Fruit fly (Drosophila melanogaster) whole organism, embryonic: ENCODE data around the gene RpL23A.

ENCODE experiments used
- B-H2 ChIP-seq: fragments of 200-800 bp; sonication (Bioruptor generic); optimal IDR thresholded peaks from 2 replicates; lab custom pipeline; 2018; ENCODE audit warnings: missing biosample characterization, mild to moderate bottlenecking, missing genetic modification characterization
- CG10959 ChIP-seq: fragments of 200-800 bp; sonication (Bioruptor generic); IDR thresholded peaks from 2 replicates; pipeline ENCODE4 v1.3.6; 2022; ENCODE audit warnings: missing biosample characterization, missing genetic modification characterization
- CG10979 ChIP-seq: fragments of 200-800 bp; sonication (Bioruptor generic); optimal IDR thresholded peaks from 2 replicates; lab custom pipeline; 2018; ENCODE audit warnings: missing biosample characterization, mild to moderate bottlenecking, missing genetic modification characterization, moderate library complexity
- CG11695 ChIP-seq: fragments of 200-800 bp; sonication (Bioruptor generic); IDR thresholded peaks from 3 replicates; pipeline ENCODE4 v1.3.6; 2022; ENCODE audit warnings: missing biosample characterization, missing genetic modification characterization
- CG12391 ChIP-seq: fragments of 200-800 bp; sonication (Bioruptor generic); optimal IDR thresholded peaks from 3 replicates; lab custom pipeline; 2018; ENCODE audit warnings: missing biosample characterization, mild to moderate bottlenecking, missing genetic modification characterization, moderate library complexity
- CG13424 ChIP-seq: fragments of 200-800 bp; sonication (Bioruptor generic); optimal IDR thresholded peaks from 2 replicates; lab custom pipeline; 2019; ENCODE audit warnings: missing biosample characterization, mild to moderate bottlenecking, missing genetic modification characterization, moderate library complexity
- CG13624 ChIP-seq: fragments of 200-800 bp; sonication (Bioruptor generic); optimal IDR thresholded peaks from 2 replicates; lab custom pipeline; 2016; ENCODE audit warnings: missing biosample characterization, missing genetic modification characterization
- CG14965 ChIP-seq: fragments of 200-800 bp; sonication (Bioruptor generic); optimal IDR thresholded peaks from 2 replicates; lab custom pipeline; 2016; ENCODE audit warnings: missing biosample characterization, missing genetic modification characterization, borderline replicate concordance
- CG15601 ChIP-seq: fragments of 200-800 bp; sonication (Bioruptor generic); optimal IDR thresholded peaks from 3 replicates; lab custom pipeline; 2019; ENCODE audit warnings: missing biosample characterization, mild to moderate bottlenecking, missing genetic modification characterization, moderate library complexity
- CG17612 ChIP-seq: fragments of 200-800 bp; sonication (Bioruptor generic); IDR thresholded peaks from 2 replicates; pipeline ENCODE4 v1.3.6; 2022; ENCODE audit warnings: missing biosample characterization, missing genetic modification characterization
- CG17912 ChIP-seq: fragments of 200-800 bp; sonication (Bioruptor generic); optimal IDR thresholded peaks from 2 replicates; lab custom pipeline; 2018; ENCODE audit warnings: missing biosample characterization, mild to moderate bottlenecking, missing genetic modification characterization
- CG1832 ChIP-seq: fragments of 200-800 bp; sonication (Bioruptor generic); optimal IDR thresholded peaks from 2 replicates; lab custom pipeline; 2017; ENCODE audit warnings: missing biosample characterization, mild to moderate bottlenecking, missing genetic modification characterization, inconsistent platforms
- CG2202 ChIP-seq: fragments of 200-800 bp; sonication (Bioruptor generic); optimal IDR thresholded peaks from 2 replicates; lab custom pipeline; 2018; ENCODE audit warnings: missing biosample characterization, mild to moderate bottlenecking, missing genetic modification characterization
- CG2678 ChIP-seq: fragments of 200-800 bp; sonication (Bioruptor generic); optimal IDR thresholded peaks from 3 replicates; lab custom pipeline; 2019; ENCODE audit warnings: missing biosample characterization, mild to moderate bottlenecking, missing genetic modification characterization, moderate library complexity
- CG33557 ChIP-seq: fragments of 200-800 bp; sonication (Bioruptor generic); optimal IDR thresholded peaks from 2 replicates; lab custom pipeline; 2019; ENCODE audit warnings: missing biosample characterization, mild to moderate bottlenecking, missing genetic modification characterization, moderate library complexity
- CG42726 ChIP-seq: fragments of 200-800 bp; sonication (Bioruptor generic); IDR thresholded peaks from 2 replicates; pipeline ENCODE4 v1.3.6; 2022; ENCODE audit warnings: missing biosample characterization, missing genetic modification characterization; ENCODE audit not compliant: partially characterized antibody
- CG7928 ChIP-seq: fragments of 200-800 bp; sonication (Bioruptor generic); optimal IDR thresholded peaks from 2 replicates; lab custom pipeline; 2017; ENCODE audit warnings: missing biosample characterization, mild to moderate bottlenecking, missing genetic modification characterization
- CG7963 ChIP-seq: fragments of 200-800 bp; sonication (Bioruptor generic); IDR thresholded peaks from 3 replicates; pipeline ENCODE4 v1.3.6; 2022; ENCODE audit warnings: missing biosample characterization, missing genetic modification characterization; ENCODE audit not compliant: partially characterized antibody
- Dref ChIP-seq: fragments of 200-800 bp; sonication (Bioruptor generic); IDR thresholded peaks from 2 replicates; pipeline ENCODE4 v1.3.6; 2022; ENCODE audit warnings: missing biosample characterization, missing genetic modification characterization
- Drgx ChIP-seq: fragments of 200-800 bp; sonication (Bioruptor generic); IDR thresholded peaks from 2 replicates; pipeline ENCODE4 v1.3.6; 2022; ENCODE audit warnings: missing biosample characterization, missing genetic modification characterization
- Fer3 ChIP-seq: fragments of 200-800 bp; sonication (Bioruptor generic); optimal IDR thresholded peaks from 2 replicates; lab custom pipeline; 2018; ENCODE audit warnings: missing biosample characterization, mild to moderate bottlenecking, missing genetic modification characterization, moderate library complexity
- Mes4 ChIP-seq: fragments of 200-800 bp; sonication (Bioruptor generic); optimal IDR thresholded peaks from 2 replicates; lab custom pipeline; 2016; ENCODE audit warnings: missing biosample characterization, missing genetic modification characterization
- NK7.1 ChIP-seq: fragments of 200-800 bp; sonication (Bioruptor generic); optimal IDR thresholded peaks from 3 replicates; lab custom pipeline; 2016; ENCODE audit warnings: missing biosample characterization, missing genetic modification characterization
- Oli ChIP-seq: fragments of 200-800 bp; sonication (Bioruptor generic); optimal IDR thresholded peaks from 2 replicates; lab custom pipeline; 2018; ENCODE audit warnings: missing biosample characterization, mild to moderate bottlenecking, missing genetic modification characterization, moderate library complexity
- Pdp1 ChIP-seq, 2 experiments: fragments of 200-800 bp; sonication (Bioruptor generic); optimal IDR thresholded peaks; 3 replicates each; lab custom pipeline; 2016; ENCODE audit warnings: missing biosample characterization in 2 of 2, missing genetic modification characterization in 2 of 2, mild to moderate bottlenecking in 1 of 2, moderate library complexity in 1 of 2
- Sin3A ChIP-seq: fragments of >200 bp; optimal IDR thresholded peaks from 2 replicates; lab custom pipeline; 2018
- Sry-β ChIP-seq: fragments of 200-800 bp; sonication (Bioruptor generic); optimal IDR thresholded peaks from 2 replicates; lab custom pipeline; 2018; ENCODE audit warnings: missing biosample characterization, mild to moderate bottlenecking, missing genetic modification characterization, moderate library complexity
- Xbp1 ChIP-seq: fragments of 200-800 bp; sonication (Bioruptor generic); optimal IDR thresholded peaks from 3 replicates; lab custom pipeline; 2016; ENCODE audit warnings: missing biosample characterization, mild to moderate bottlenecking, missing genetic modification characterization
- Xrp1 ChIP-seq: fragments of 200-800 bp; sonication (Bioruptor generic); IDR thresholded peaks from 2 replicates; pipeline ENCODE4 v1.3.6; 2022; ENCODE audit warnings: missing biosample characterization, missing genetic modification characterization
- ase ChIP-seq: fragments of 200-800 bp; sonication (Bioruptor generic); IDR thresholded peaks from 3 replicates; pipeline ENCODE4 v1.3.6; 2022; ENCODE audit warnings: missing biosample characterization, missing genetic modification characterization
- br ChIP-seq: fragments of >200 bp; optimal IDR thresholded peaks from 2 replicates; lab custom pipeline; 2017
- caup ChIP-seq: fragments of 200-800 bp; sonication (Bioruptor generic); optimal IDR thresholded peaks from 3 replicates; lab custom pipeline; 2017; ENCODE audit warnings: missing biosample characterization, mild to moderate bottlenecking, missing genetic modification characterization, moderate library complexity; ENCODE audit not compliant: severe bottlenecking
- chinmo ChIP-seq: fragments of 200-800 bp; sonication (Bioruptor generic); IDR thresholded peaks from 4 replicates; pipeline ENCODE4 v1.3.6; 2022; ENCODE audit warnings: missing biosample characterization, missing genetic modification characterization; ENCODE audit not compliant: partially characterized antibody
- chm ChIP-seq: fragments of 200-800 bp; sonication (Bioruptor generic); IDR thresholded peaks from 2 replicates; pipeline ENCODE4 v1.3.6; 2022; ENCODE audit warnings: missing biosample characterization, missing genetic modification characterization
- crp ChIP-seq, 2 experiments: fragments of 200-800 bp; sonication (Bioruptor generic); optimal IDR thresholded peaks; 2 replicates in 1 of 2; 3 replicates in 1 of 2; lab custom pipeline; 2017; ENCODE audit warnings: missing biosample characterization in 2 of 2, missing genetic modification characterization in 2 of 2, mild to moderate bottlenecking in 1 of 2, moderate library complexity in 1 of 2
- dati ChIP-seq: fragments of 200-800 bp; sonication (Bioruptor generic); IDR thresholded peaks from 2 replicates; pipeline ENCODE4 v1.3.6; 2022; ENCODE audit warnings: missing biosample characterization, missing genetic modification characterization
- en ChIP-seq: fragments of 200-800 bp; sonication (Bioruptor generic); optimal IDR thresholded peaks from 2 replicates; lab custom pipeline; 2016; ENCODE audit warnings: missing biosample characterization, missing genetic modification characterization
- eyg ChIP-seq: fragments of 200-800 bp; sonication (Bioruptor generic); optimal IDR thresholded peaks from 3 replicates; lab custom pipeline; 2016; ENCODE audit warnings: missing biosample characterization, missing genetic modification characterization
- gcm2 ChIP-seq: fragments of 200-800 bp; sonication (Bioruptor generic); optimal IDR thresholded peaks from 2 replicates; lab custom pipeline; 2016; ENCODE audit warnings: missing biosample characterization, missing genetic modification characterization
- ind ChIP-seq: fragments of 200-800 bp; sonication (Bioruptor generic); optimal IDR thresholded peaks from 3 replicates; lab custom pipeline; 2016; ENCODE audit warnings: missing biosample characterization, missing genetic modification characterization
- lab ChIP-seq: fragments of 200-800 bp; sonication (Bioruptor generic); optimal IDR thresholded peaks from 3 replicates; lab custom pipeline; 2017; ENCODE audit warnings: missing biosample characterization, missing genetic modification characterization, mild to moderate bottlenecking, moderate library complexity, missing genetic modification reagents
- oc ChIP-seq: fragments of 200-800 bp; sonication (Bioruptor generic); optimal IDR thresholded peaks from 2 replicates; lab custom pipeline; 2018; ENCODE audit warnings: missing biosample characterization, mild to moderate bottlenecking, missing genetic modification characterization, moderate library complexity
- run ChIP-seq: fragments of 200-800 bp; sonication (Bioruptor generic); optimal IDR thresholded peaks from 3 replicates; lab custom pipeline; 2018; ENCODE audit warnings: missing biosample characterization, mild to moderate bottlenecking, missing genetic modification characterization
- sc ChIP-seq, 3 experiments: fragments of >200 bp in 2 of 3; fragments of 200-800 bp in 1 of 3; sonication (Bioruptor generic) in 1 of 3; optimal IDR thresholded peaks; 2 replicates in 2 of 3; 3 replicates in 1 of 3; lab custom pipeline; 2017; ENCODE audit warnings: mild to moderate bottlenecking in 1 of 3, missing biosample characterization in 1 of 3, missing genetic modification characterization in 1 of 3, missing genetic modification reagents in 1 of 3
- sima ChIP-seq: fragments of 200-800 bp; sonication (Bioruptor generic); optimal IDR thresholded peaks from 2 replicates; lab custom pipeline; 2016; ENCODE audit warnings: missing biosample characterization, missing genetic modification characterization
- slbo ChIP-seq: fragments of 200-800 bp; sonication (Bioruptor generic); IDR thresholded peaks from 2 replicates; pipeline ENCODE4 v1.3.6; 2022; ENCODE audit warnings: missing biosample characterization, missing genetic modification characterization
- slp2 ChIP-seq: fragments of 200-800 bp; sonication (Bioruptor generic); optimal IDR thresholded peaks from 2 replicates; lab custom pipeline; 2016; ENCODE audit warnings: missing biosample characterization, missing genetic modification characterization
- zen2 ChIP-seq: fragments of 200-800 bp; sonication (Bioruptor generic); IDR thresholded peaks from 3 replicates; pipeline ENCODE4 v1.3.6; 2022; ENCODE audit warnings: missing biosample characterization, missing genetic modification characterization; ENCODE audit not compliant: partially characterized antibody

Gene RpL23A

DNA sequence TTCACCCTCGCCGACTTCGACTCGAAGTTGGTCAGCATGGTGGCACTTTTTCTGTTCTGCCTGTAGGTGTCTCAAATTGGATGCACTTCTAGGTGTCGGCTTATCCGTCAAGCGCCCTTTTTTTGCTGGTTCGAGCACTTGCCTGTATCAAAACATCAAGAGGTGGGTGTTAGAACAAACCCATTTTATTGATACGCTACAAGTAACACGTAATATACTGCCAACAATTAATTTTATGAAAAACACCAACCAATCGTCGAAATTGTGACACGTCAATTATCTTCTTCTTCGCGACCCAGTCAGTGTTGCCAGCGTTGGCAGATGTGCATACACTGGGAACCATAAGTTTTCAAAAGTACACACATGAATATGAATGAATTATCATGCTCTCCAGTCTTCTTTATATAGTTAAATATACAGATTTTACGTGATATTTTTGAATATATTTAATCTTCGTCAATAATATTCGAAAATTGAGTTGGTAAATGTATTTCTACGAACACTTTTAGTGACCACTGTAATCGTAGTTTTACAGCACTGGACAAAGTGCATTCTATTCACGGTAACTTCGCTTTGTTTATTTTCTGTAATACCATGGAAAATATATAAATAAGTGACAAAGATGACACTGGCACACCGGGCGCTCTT, 23.4 kb downstream of the RpL23A start, which contains the start of the genes alphaCOP and CG13919 (continued):
- TF ChIP-seq CG14965 (peak; percentile 47), CG15601 (tag; lab: Kevin White, UChicago) (peak; percentile 95), Oli (tag; lab: Kevin White, UChicago) (peak; percentile 97), Dref (peak; percentile 40; the same call in 1 of the 2 replicates), crp (GFP tag; optimal IDR thresholded peaks at IDR 0.05; lab: Kevin White, UChicago) (peak in 1 of 2 experiments; percentile 77), Mes4 (GFP tag; lab: Kevin White, UChicago) (peak; percentile 89), Drgx (peak; percentile 96), CG42726 (GFP tag; lab: Robert Waterston, UW) (no peak), Sin3A (lab: Kevin White, UChicago) (peak; percentile 9), ind (GFP tag; lab: Kevin White, UChicago) (peak; percentile 95), run (tag; lab: Kevin White, UChicago) (peak; percentile 90), chinmo (GFP tag; lab: Robert Waterston, UW) (no peak), CG13424 (tag; lab: Kevin White, UChicago) (peak; percentile 97), CG1832 (no peak), ase (GFP tag; lab: Robert Waterston, UW) (peak; percentile 95), sc (optimal IDR thresholded peaks at IDR 0.05; lab: Kevin White, UChicago) (no peak), sc (GFP tag; optimal IDR thresholded peaks at IDR 0.05; lab: Kevin White, UChicago) (peak; percentile 95), CG12391 (peak; percentile 98), br (no peak), CG10959 (peak; percentile 79), CG10979 (tag; lab: Kevin White, UChicago) (peak; percentile 91), CG2678 (tag; lab: Kevin White, UChicago) (peak; percentile 97), caup (peak; percentile 94), oc (tag; lab: Kevin White, UChicago) (peak; percentile 97), NK7.1 (GFP tag; lab: Kevin White, UChicago) (peak; percentile 91), slp2 (GFP tag; lab: Kevin White, UChicago) (peak; percentile 87), B-H2 (GFP tag; lab: Kevin White, UChicago) (peak; percentile 94), CG2202 (tag; lab: Kevin White, UChicago) (peak; percentile 95), Xbp1 (peak; percentile 99), sima (GFP tag; lab: Kevin White, UChicago) (peak; percentile 69), dati (GFP tag; lab: Robert Waterston, UW) (peak; percentile 88), CG7963 (GFP tag; lab: Robert Waterston, UW) (no peak), CG17912 (GFP tag; lab: Kevin White, UChicago) (peak; percentile 84), chm (GFP tag; lab: Robert Waterston, UW) (peak; percentile 98), eyg (GFP tag; lab: Kevin White, UChicago) (peak; percentile 83), gcm2 (GFP tag; lab: Kevin White, UChicago) (peak; percentile 90), Sry-β (GFP tag; lab: Kevin White, UChicago) (peak; percentile 60), en (GFP tag; lab: Kevin White, UChicago) (peak; percentile 65), zen2 (GFP tag; lab: Robert Waterston, UW) (no peak), CG17612 (GFP tag; lab: Robert Waterston, UW) (peak; percentile 96), Fer3 (tag; lab: Kevin White, UChicago) (peak; percentile 96), Xrp1 (peak; percentile 98), slbo (GFP tag; lab: Robert Waterston, UW) (peak; percentile 99), Pdp1 (GFP tag; optimal IDR thresholded peaks at IDR 0.05; lab: Kevin White, UChicago) (peak; percentile 93 to 96), lab (peak; percentile 95), CG33557 (peak; percentile 95), CG13624 (GFP tag; lab: Kevin White, UChicago) (peak; percentile 97), CG7928 (GFP tag; lab: Kevin White, UChicago) (peak; percentile 64), CG11695 (GFP tag; lab: Robert Waterston, UW) (peak; percentile 95)
